Worm (Caenorhabditis elegans): ENCODE measurements around the gene mdt-28.

mdt-28 gene

ce11 chrV:15577395-15577896, 2.2 kb upstream of the mdt-28 start, which contains the start of gene atx-3:
Gene atx-3 (minus strand): TSS chrV:15577445.
- no peak for TF ChIP-seq elt-1 (tag; optimal IDR thresholded peaks at IDR 0.05)
- no peak for TF ChIP-seq fkh-10 (GFP tag; optimal IDR thresholded peaks at IDR 0.05)
- no peak for TF ChIP-seq nhr-12 (tag; optimal IDR thresholded peaks at IDR 0.05)
- no peak for TF ChIP-seq eor-1 (tag; optimal IDR thresholded peaks at IDR 0.05)
- TF ChIP-seq nhr-23 (tag; optimal IDR thresholded peaks at IDR 0.05), result peak; percentile 9
- TF ChIP-seq ZK546.5 (tag; optimal IDR thresholded peaks at IDR 0.05), result no peak
- no peak for TF ChIP-seq hmg-11 (tag; optimal IDR thresholded peaks at IDR 0.05)
- no peak for TF ChIP-seq lin-39 (tag; optimal IDR thresholded peaks at IDR 0.05)
- no peak for TF ChIP-seq nhr-28 (tag; optimal IDR thresholded peaks at IDR 0.05)

ce11 chrV:15572613-15573012, 2.6 kb downstream of the mdt-28 start, which contains the start of gene fbxa-94:
Gene fbxa-94 (plus strand): TSS chrV:15572913.
- TF ChIP-seq ceh-28 (tag; optimal IDR thresholded peaks at IDR 0.05) (no peak), nfya-1 (tag; optimal IDR thresholded peaks at IDR 0.05; ENCODE audit: insufficient read depth) (peak; percentile 42)

ce11 chrV:15571006-15571526, 4.1 kb downstream of the mdt-28 start, which contains the start of gene fbxa-95:
Gene fbxa-95 (plus strand): TSS chrV:15571476.
- TF ChIP-seq nfya-1 (tag; optimal IDR thresholded peaks at IDR 0.05; ENCODE audit: insufficient read depth) (peak; percentile 9), lin-39 (tag; optimal IDR thresholded peaks at IDR 0.05) (no peak)

- TF ChIP-seq nhr-237 (tag; optimal IDR thresholded peaks at IDR 0.05) (no peak), ceh-28 (tag; optimal IDR thresholded peaks at IDR 0.05) (no peak), ztf-4 (tag; optimal IDR thresholded peaks at IDR 0.05) (no peak), nhr-77 (tag; optimal IDR thresholded peaks at IDR 0.05) (no peak), elt-3 (tag; optimal IDR thresholded peaks at IDR 0.05) (no peak), elt-1 (tag; optimal IDR thresholded peaks at IDR 0.05) (no peak), fkh-2 (tag; optimal IDR thresholded peaks at IDR 0.05) (no peak), pqm-1 (tag; optimal IDR thresholded peaks at IDR 0.05) (peak; percentile 74), lin-39 (tag; optimal IDR thresholded peaks at IDR 0.05) (peak; percentile 7), elt-2 (tag; optimal IDR thresholded peaks at IDR 0.05) (peak; percentile 27), aly-2 (tag; optimal IDR thresholded peaks at IDR 0.05) (no peak), R02D3.7 (tag; optimal IDR thresholded peaks at IDR 0.05) (peak; percentile 91), fkh-10 (GFP tag; optimal IDR thresholded peaks at IDR 0.05) (no peak), unc-62 (GFP tag; optimal IDR thresholded peaks at IDR 0.05) (no peak), nhr-76 (tag; optimal IDR thresholded peaks at IDR 0.05) (no peak), fos-1 (tag; optimal IDR thresholded peaks at IDR 0.05) (no peak), nhr-67 (tag; optimal IDR thresholded peaks at IDR 0.05) (no peak), zag-1 (tag; optimal IDR thresholded peaks at IDR 0.05) (no peak), nhr-11 (tag; optimal IDR thresholded peaks at IDR 0.05) (peak; percentile 16), nhr-28 (tag; optimal IDR thresholded peaks at IDR 0.05) (no peak), skn-1 (tag; optimal IDR thresholded peaks at IDR 0.05) (no peak), ama-1 (optimal IDR thresholded peaks at IDR 0.05) (peak; percentile 92), mml-1 (tag; optimal IDR thresholded peaks at IDR 0.05) (no peak), eor-1 (tag; optimal IDR thresholded peaks at IDR 0.05) (no peak), nhr-25 (tag; optimal IDR thresholded peaks at IDR 0.05) (no peak), egl-27 (tag; optimal IDR thresholded peaks at IDR 0.05) (no peak), jun-1 (tag; optimal IDR thresholded peaks at IDR 0.05) (peak; percentile 8), unc-39 (tag; optimal IDR thresholded peaks at IDR 0.05) (no peak), nhr-12 (tag; optimal IDR thresholded peaks at IDR 0.05) (no peak), ceh-82 (tag; optimal IDR thresholded peaks at IDR 0.05) (no peak), ceh-9 (tag; optimal IDR thresholded peaks at IDR 0.05) (no peak), lsy-12 (tag; optimal IDR thresholded peaks at IDR 0.05) (no peak), hmg-11 (tag; optimal IDR thresholded peaks at IDR 0.05) (peak; percentile 31), nhr-43 (tag; optimal IDR thresholded peaks at IDR 0.05; ENCODE audit: poor library complexity, severe bottlenecking) (no peak), nhr-23 (tag; optimal IDR thresholded peaks at IDR 0.05) (peak; percentile 60), sea-2 (GFP tag; optimal IDR thresholded peaks at IDR 0.05) (no peak), mdl-1 (tag; optimal IDR thresholded peaks at IDR 0.05) (no peak), ceh-16 (tag; optimal IDR thresholded peaks at IDR 0.05) (no peak), lin-15B (tag; optimal IDR thresholded peaks at IDR 0.05) (peak; percentile 57), nfya-1 (tag; optimal IDR thresholded peaks at IDR 0.05; ENCODE audit: insufficient read depth) (peak; percentile 74), daf-12 (tag; optimal IDR thresholded peaks at IDR 0.05) (no peak), ztf-11 (tag; optimal IDR thresholded peaks at IDR 0.05) (no peak), snpc-4 (tag; optimal IDR thresholded peaks at IDR 0.05) (no peak)
Measured at ce11 chrV:15569702-15570430, 5.3 kb downstream of the mdt-28 start, which contains the start of gene lsm-5. Gene lsm-5 (plus strand): TSS chrV:15570380.

Measured in whole organism, L3 larva.